Worm (Caenorhabditis elegans) whole organism, L4 larva: ENCODE measurements around the gene C15H11.13.

Experiments
- D1046.2 ChIP-seq: fragments of 200-800 bp; sonication (Bioruptor generic); IDR thresholded peaks from 2 replicates; pipeline ENCODE4 v1.3.6; 2022; ENCODE audit warnings: missing genetic modification characterization, missing compliant biosample characterization
- F26F4.8 ChIP-seq: fragments of 200-800 bp; sonication (Bioruptor generic); conservative IDR thresholded peaks from 2 replicates; pipeline ENCODE4 v1.3.6; 2022; ENCODE audit warnings: missing genetic modification characterization, missing compliant biosample characterization
- F44E2.7 ChIP-seq: fragments of 200-800 bp; sonication (Bioruptor generic); IDR thresholded peaks from 2 replicates; pipeline ENCODE4 v2.1.2; 2022; ENCODE audit warnings: missing genetic modification characterization, missing compliant biosample characterization
- Y105C5A.15 ChIP-seq: fragments of 200-800 bp; sonication (Bioruptor generic); IDR thresholded peaks from 2 replicates; pipeline ENCODE4 v1.3.6; 2022; ENCODE audit warnings: missing genetic modification characterization, missing compliant biosample characterization
- Y5F2A.4 ChIP-seq: fragments of 200-800 bp; sonication (Bioruptor generic); optimal IDR thresholded peaks from 2 replicates; lab custom pipeline; 2018; ENCODE audit warnings: mild to moderate bottlenecking, missing genetic modification characterization, missing compliant biosample characterization
- aha-1 ChIP-seq: fragments of 150-350 bp; peaks from one replicate; lab custom pipeline; 2014; ENCODE audit warnings: missing biosample characterization, missing genetic modification characterization
- aly-2 ChIP-seq: sonication (generic microtip); optimal IDR thresholded peaks from 2 replicates; lab custom pipeline; 2018; ENCODE audit warnings: missing biosample characterization, missing genetic modification characterization
- arid-1 ChIP-seq: fragments of 200-800 bp; sonication (Bioruptor generic); conservative IDR thresholded peaks from 2 replicates; pipeline ENCODE4 v1.3.6; 2022; ENCODE audit warnings: missing genetic modification reagents, missing genetic modification characterization, missing compliant biosample characterization
- attf-4 ChIP-seq: sonication (generic microtip); optimal IDR thresholded peaks from 3 replicates; lab custom pipeline; 2017; ENCODE audit warnings: missing biosample characterization, missing genetic modification characterization
- ceh-28 ChIP-seq: fragments of 150-350 bp; optimal IDR thresholded peaks from 2 replicates; lab custom pipeline; 2014; ENCODE audit warnings: missing biosample characterization, missing genetic modification reagents, missing genetic modification characterization
- ceh-44 ChIP-seq: fragments of 200-800 bp; sonication (Bioruptor generic); IDR thresholded peaks from 2 replicates; pipeline ENCODE4 v1.3.6; 2022; ENCODE audit warnings: missing genetic modification reagents, missing genetic modification characterization, missing compliant biosample characterization
- ceh-62 ChIP-seq: sonication (generic microtip); optimal IDR thresholded peaks from 2 replicates; lab custom pipeline; 2017; ENCODE audit warnings: missing biosample characterization, missing genetic modification characterization
- ceh-82 ChIP-seq: sonication (generic microtip); optimal IDR thresholded peaks from 2 replicates; lab custom pipeline; 2017; ENCODE audit warnings: missing biosample characterization, missing genetic modification characterization
- cey-2 ChIP-seq: sonication (generic microtip); optimal IDR thresholded peaks from 3 replicates; lab custom pipeline; 2017; ENCODE audit warnings: missing genetic modification characterization, mild to moderate bottlenecking, missing compliant biosample characterization, antibody characterized with exemption, borderline replicate concordance; ENCODE audit not compliant: insufficient read depth
- daf-12 ChIP-seq: fragments of 150-350 bp; optimal IDR thresholded peaks from 2 replicates; lab custom pipeline; 2014; ENCODE audit warnings: missing biosample characterization, missing genetic modification reagents, missing genetic modification characterization
- daf-16 ChIP-seq, 3 experiments: sonication (generic microtip); optimal IDR thresholded peaks; 2 replicates each; lab custom pipeline; 2016 to 2017; ENCODE audit warnings: missing genetic modification characterization in 3 of 3, missing genetic modification reagents in 3 of 3, mild to moderate bottlenecking in 2 of 3, missing compliant biosample characterization in 2 of 3, missing biosample characterization in 1 of 3, moderate library complexity in 1 of 3
- daf-8 ChIP-seq: fragments of 200-800 bp; sonication (Bioruptor generic); IDR thresholded peaks from 2 replicates; pipeline ENCODE4 v1.3.6; 2022; ENCODE audit warnings: missing genetic modification characterization, missing compliant biosample characterization
- dmd-8 ChIP-seq: fragments of 200-800 bp; sonication (Bioruptor generic); IDR thresholded peaks from 2 replicates; pipeline ENCODE4 v1.3.6; 2022; ENCODE audit warnings: missing genetic modification characterization, missing compliant biosample characterization
- dmd-9 ChIP-seq: fragments of 200-800 bp; sonication (Bioruptor generic); IDR thresholded peaks from 2 replicates; pipeline ENCODE4 v1.3.6; 2022; ENCODE audit warnings: missing genetic modification reagents, missing genetic modification characterization, missing compliant biosample characterization
- duxl-1 ChIP-seq: sonication (generic microtip); optimal IDR thresholded peaks from 2 replicates; lab custom pipeline; 2016; ENCODE audit warnings: mild to moderate bottlenecking, missing genetic modification characterization, moderate library complexity, missing compliant biosample characterization; ENCODE audit not compliant: poor library complexity
- dve-1 ChIP-seq: sonication (generic microtip); optimal IDR thresholded peaks from 2 replicates; lab custom pipeline; 2017; ENCODE audit warnings: antibody characterized with exemption, mild to moderate bottlenecking, missing genetic modification characterization, missing compliant biosample characterization; ENCODE audit not compliant: insufficient read depth
- fkh-10 ChIP-seq: fragments of 150-350 bp; optimal IDR thresholded peaks from 2 replicates; lab custom pipeline; 2014; ENCODE audit warnings: missing biosample characterization, missing genetic modification reagents, missing genetic modification characterization
- fos-1 ChIP-seq: fragments of 150-350 bp; optimal IDR thresholded peaks from 2 replicates; lab custom pipeline; 2014; ENCODE audit warnings: missing biosample characterization, missing genetic modification characterization
- hif-1 ChIP-seq, 2 experiments: sonication (generic microtip); optimal IDR thresholded peaks; 2 replicates each; lab custom pipeline; 2016 to 2017; ENCODE audit warnings: missing compliant biosample characterization in 2 of 2, missing genetic modification characterization in 2 of 2, missing genetic modification reagents in 2 of 2, missing genotype in 2 of 2, mild to moderate bottlenecking in 1 of 2
- hmg-1.1 ChIP-seq: fragments of 200-800 bp; sonication (Bioruptor generic); IDR thresholded peaks from 2 replicates; pipeline ENCODE4 v1.3.6; 2022; ENCODE audit warnings: missing genetic modification reagents, missing genetic modification characterization, missing compliant biosample characterization
- lin-15B ChIP-seq: fragments of 150-350 bp; sonication (generic microtip); optimal IDR thresholded peaks from 3 replicates; lab custom pipeline; 2014; ENCODE audit warnings: missing biosample characterization, missing genetic modification characterization
- lir-3 ChIP-seq: sonication (generic microtip); optimal IDR thresholded peaks from 2 replicates; lab custom pipeline; 2016; ENCODE audit warnings: mild to moderate bottlenecking, missing genetic modification characterization, missing compliant biosample characterization
- mdl-1 ChIP-seq, 2 experiments: fragments of 150-350 bp in 1 of 2; sonication (generic microtip) in 1 of 2; optimal IDR thresholded peaks; 2 replicates each; lab custom pipeline; 2014 to 2017; ENCODE audit warnings: missing biosample characterization in 2 of 2, missing genetic modification characterization in 2 of 2
- mep-1 ChIP-seq: fragments of 150-350 bp; sonication (generic microtip); optimal IDR thresholded peaks from 3 replicates; lab custom pipeline; 2014; ENCODE audit warnings: missing biosample characterization, missing genetic modification characterization
- mes-2 ChIP-seq: sonication (generic microtip); optimal IDR thresholded peaks from 2 replicates; lab custom pipeline; 2016; ENCODE audit warnings: missing genotype, mild to moderate bottlenecking, missing genetic modification characterization, missing compliant biosample characterization; ENCODE audit not compliant: poor library complexity, severe bottlenecking
- nhr-10 ChIP-seq: fragments of 150-350 bp; optimal IDR thresholded peaks from 2 replicates; lab custom pipeline; 2014; ENCODE audit warnings: missing biosample characterization, missing genetic modification characterization
- nhr-237 ChIP-seq: sonication (generic microtip); optimal IDR thresholded peaks from 2 replicates; lab custom pipeline; 2017; ENCODE audit warnings: missing biosample characterization, missing genetic modification characterization
- nhr-28 ChIP-seq: fragments of 150-350 bp; optimal IDR thresholded peaks from 2 replicates; lab custom pipeline; 2014; ENCODE audit warnings: missing biosample characterization, missing genetic modification characterization
- nhr-6 ChIP-seq: fragments of 150-350 bp; optimal IDR thresholded peaks from 2 replicates; lab custom pipeline; 2014; ENCODE audit warnings: missing biosample characterization, missing genetic modification characterization
- nhr-76 ChIP-seq: fragments of 150-350 bp; optimal IDR thresholded peaks from 2 replicates; lab custom pipeline; 2014; ENCODE audit warnings: missing biosample characterization, missing genetic modification characterization
- nhr-77 ChIP-seq: fragments of 150-350 bp; optimal IDR thresholded peaks from 2 replicates; lab custom pipeline; 2014; ENCODE audit warnings: missing biosample characterization, missing genetic modification characterization
- php-3 ChIP-seq: fragments of 200-800 bp; sonication (Bioruptor generic); IDR thresholded peaks from 2 replicates; pipeline ENCODE4 v1.3.6; 2022; ENCODE audit warnings: missing genetic modification reagents, missing genetic modification characterization, missing compliant biosample characterization
- pqm-1 ChIP-seq: sonication (generic microtip); optimal IDR thresholded peaks from 2 replicates; lab custom pipeline; 2017; ENCODE audit warnings: missing biosample characterization, missing genetic modification characterization
- saeg-2 ChIP-seq: fragments of 200-800 bp; sonication (Bioruptor generic); IDR thresholded peaks from 2 replicates; pipeline ENCODE4 v1.3.6; 2022; ENCODE audit warnings: missing genetic modification reagents, missing genetic modification characterization, missing compliant biosample characterization
- sdz-12 ChIP-seq: fragments of 200-800 bp; sonication (Bioruptor generic); optimal IDR thresholded peaks from 2 replicates; lab custom pipeline; 2018; ENCODE audit warnings: mild to moderate bottlenecking, missing genetic modification characterization, missing compliant biosample characterization
- skn-1 ChIP-seq: fragments of 150-350 bp; optimal IDR thresholded peaks from 2 replicates; lab custom pipeline; 2014; ENCODE audit warnings: missing biosample characterization, missing genetic modification characterization
- snpc-1.2 ChIP-seq: fragments of 200-800 bp; sonication (Bioruptor generic); IDR thresholded peaks from 2 replicates; pipeline ENCODE4 v1.3.6; 2022; ENCODE audit warnings: missing genetic modification reagents, missing genetic modification characterization, missing compliant biosample characterization
- snpc-4 ChIP-seq: fragments of 150-350 bp; optimal IDR thresholded peaks from 2 replicates; lab custom pipeline; 2014; ENCODE audit warnings: missing biosample characterization, missing genetic modification characterization
- spr-1 ChIP-seq: sonication (generic microtip); optimal IDR thresholded peaks from 2 replicates; lab custom pipeline; 2016; ENCODE audit warnings: mild to moderate bottlenecking, missing genetic modification characterization, missing compliant biosample characterization
- spr-3 ChIP-seq: fragments of 200-800 bp; sonication (Bioruptor generic); optimal IDR thresholded peaks from 2 replicates; lab custom pipeline; 2018; ENCODE audit warnings: mild to moderate bottlenecking, missing genetic modification characterization, missing compliant biosample characterization
- tra-1 ChIP-seq: fragments of 200-800 bp; sonication (Bioruptor generic); IDR thresholded peaks from 2 replicates; pipeline ENCODE4 v1.3.6; 2022; ENCODE audit warnings: missing genetic modification reagents, missing genetic modification characterization, missing compliant biosample characterization
- unc-130 ChIP-seq: sonication (generic microtip); optimal IDR thresholded peaks from 2 replicates; lab custom pipeline; 2016; ENCODE audit warnings: missing genetic modification reagents, missing genetic modification characterization, missing compliant biosample characterization
- zag-1 ChIP-seq: fragments of 150-350 bp; optimal IDR thresholded peaks from 2 replicates; lab custom pipeline; 2014; ENCODE audit warnings: missing biosample characterization, missing genetic modification characterization
- zfp-2 ChIP-seq: sonication (generic microtip); optimal IDR thresholded peaks from 2 replicates; lab custom pipeline; 2016; ENCODE audit warnings: mild to moderate bottlenecking, missing genetic modification characterization, missing compliant biosample characterization
- zfp-3 ChIP-seq: fragments of 200-800 bp; sonication (Bioruptor generic); conservative IDR thresholded peaks from 2 replicates; pipeline ENCODE4 v1.3.6; 2022; ENCODE audit warnings: missing genetic modification reagents, missing genetic modification characterization, missing compliant biosample characterization
- ztf-11 ChIP-seq: fragments of 150-350 bp; optimal IDR thresholded peaks from 2 replicates; lab custom pipeline; 2014; ENCODE audit warnings: missing biosample characterization, missing genetic modification characterization
- ztf-7 ChIP-seq: fragments of 150-350 bp; optimal IDR thresholded peaks from 2 replicates; lab custom pipeline; 2014; ENCODE audit warnings: missing biosample characterization, missing genetic modification characterization

The C15H11.13 gene

ce11 chrV:14350949-14351348 lies 43.9 kb upstream of the C15H11.13 start (continued):
- TF ChIP-seq dmd-9 (peak; percentile 63; the same call in 1 of the 2 replicates), duxl-1 (tag; lab: Kevin White, UChicago) (peak; percentile 23), cey-2 (tag; lab: Kevin White, UChicago) (no peak), D1046.2 (GFP tag; lab: Robert Waterston, UW) (peak; percentile 61; the same call in 1 of the 2 replicates), ztf-7 (tag; lab: Kevin White, UChicago) (no peak), saeg-2 (no peak), lin-15B (tag; lab: Kevin White, UChicago) (no peak), spr-1 (tag; lab: Kevin White, UChicago) (peak; percentile 42), skn-1 (tag; lab: Kevin White, UChicago) (no peak), ceh-44 (peak; percentile 21; the same call in 1 of the 2 replicates), hif-1 (tag; optimal IDR thresholded peaks at IDR 0.05; lab: Kevin White, UChicago) (peak in 1 of 2 experiments; percentile 70), tra-1 (GFP tag; lab: Robert Waterston, UW) (peak; percentile 80), mdl-1 (tag; optimal IDR thresholded peaks at IDR 0.05; lab: Kevin White, UChicago) (peak; percentile 23 to 70), zfp-2 (tag; lab: Kevin White, UChicago) (peak; percentile 15), mes-2 (tag; lab: Kevin White, UChicago) (peak; percentile 84), daf-12 (no peak), arid-1 (GFP tag; lab: Robert Waterston, UW) (0 out of 2 replicates have a peak, but pooled peaks have one; percentile 5), nhr-77 (tag; lab: Kevin White, UChicago) (peak; percentile 87), ceh-82 (tag; lab: Kevin White, UChicago) (no peak), aha-1 (tag; lab: Kevin White, UChicago) (peak; percentile 99), attf-4 (tag; lab: Kevin White, UChicago) (no peak), hmg-1.1 (GFP tag; lab: Robert Waterston, UW) (peak; percentile 91), daf-8 (GFP tag; lab: Robert Waterston, UW) (no peak), lir-3 (tag; lab: Kevin White, UChicago) (no peak), dmd-8 (no peak), spr-3 (GFP tag; lab: Kevin White, UChicago) (no peak), zfp-3 (GFP tag; lab: Robert Waterston, UW) (no peak), F44E2.7 (GFP tag; lab: Robert Waterston, UW) (0 out of 2 replicates have a peak, but pooled peaks have one; percentile 31), nhr-28 (tag; lab: Kevin White, UChicago) (peak; percentile 88), Y105C5A.15 (GFP tag; lab: Robert Waterston, UW) (no peak), nhr-10 (tag; lab: Kevin White, UChicago) (peak; percentile 59), aly-2 (tag; lab: Kevin White, UChicago) (peak; percentile 20), nhr-6 (tag; lab: Kevin White, UChicago) (peak; percentile 98), snpc-4 (tag; lab: Kevin White, UChicago) (no peak), ceh-62 (tag; lab: Kevin White, UChicago) (no peak), nhr-237 (tag; lab: Kevin White, UChicago) (no peak), php-3 (GFP tag; lab: Robert Waterston, UW) (no peak), daf-16 (GFP tag; optimal IDR thresholded peaks at IDR 0.05; lab: Kevin White, UChicago) (no peak), daf-16 (tag; optimal IDR thresholded peaks at IDR 0.05; lab: Kevin White, UChicago) (peak; percentile 60), unc-130 (GFP tag; lab: Kevin White, UChicago) (no peak), nhr-76 (no peak), dve-1 (tag; lab: Kevin White, UChicago) (peak; percentile 56), fos-1 (tag; lab: Kevin White, UChicago) (no peak), Y5F2A.4 (GFP tag; lab: Kevin White, UChicago) (no peak), sdz-12 (no peak), fkh-10 (GFP tag; lab: Kevin White, UChicago) (peak; percentile 35), pqm-1 (tag; lab: Kevin White, UChicago) (peak; percentile 81), ceh-28 (tag; lab: Kevin White, UChicago) (no peak), mep-1 (tag; lab: Kevin White, UChicago) (peak; percentile 93), zag-1 (tag; lab: Kevin White, UChicago) (no peak), snpc-1.2 (GFP tag; lab: Robert Waterston, UW) (no peak), F26F4.8 (GFP tag; lab: Robert Waterston, UW) (no peak), ztf-11 (tag; lab: Kevin White, UChicago) (no peak)
